Worm (Caenorhabditis elegans): Measurements from ENCODE around the gene spp-21.

Gene spp-21

ce11 chrX:11534443-11534842, 44.5 kb downstream of the spp-21 start:
- TF ChIP-seq ref-1 (GFP tag; conservative IDR thresholded peaks at IDR 0.05) (no peak), med-1 (GFP tag; optimal IDR thresholded peaks at IDR 0.05; ENCODE audit: insufficient read depth) (no peak), T22C8.4 (GFP tag; IDR thresholded peaks at IDR 0.05) (no peak), tab-1 (GFP tag; IDR thresholded peaks at IDR 0.05) (no peak), cog-1 (tag; optimal IDR thresholded peaks at IDR 0.05) (no peak), flt-1 (GFP tag; IDR thresholded peaks at IDR 0.05) (no peak), ztf-23 (GFP tag; IDR thresholded peaks at IDR 0.05) (no peak), ztf-29 (GFP tag; IDR thresholded peaks at IDR 0.05) (no peak), klf-2 (GFP tag; conservative IDR thresholded peaks at IDR 0.05) (no peak)

- TF ChIP-seq flt-1 (GFP tag; IDR thresholded peaks at IDR 0.05), result no peak
- TF ChIP-seq tab-1 (GFP tag; IDR thresholded peaks at IDR 0.05), result no peak
These were observed 46.5 kb downstream of the spp-21 start, which contains the start of gene C35C5.9 for ce11 chrX:11536408-11536807. Gene C35C5.9, plus strand, starts transcription at chrX:11536568.

DNA sequence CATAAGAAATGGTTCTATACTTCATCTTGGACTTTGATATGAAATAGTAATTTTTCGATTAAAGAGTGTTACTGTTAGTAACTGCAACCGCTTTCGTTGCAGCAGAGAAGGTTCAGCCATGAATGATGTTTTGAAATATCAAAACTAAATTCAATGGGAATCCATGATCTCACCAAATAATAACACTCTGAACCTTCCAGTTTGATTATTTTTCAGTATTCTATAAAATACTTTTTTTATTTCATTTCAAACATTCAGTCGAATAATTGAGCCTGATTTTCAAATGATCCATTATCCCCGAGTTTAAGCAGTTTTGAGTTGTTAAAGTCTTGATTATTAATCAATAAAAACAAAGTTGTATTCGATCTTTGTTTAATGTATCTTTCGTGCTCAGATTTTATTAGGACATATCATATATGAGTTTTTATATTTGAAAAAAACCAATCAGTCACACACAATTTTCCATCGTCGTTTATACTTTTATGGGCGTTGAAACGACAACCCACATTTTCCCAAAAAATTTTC, 47.4 kb downstream of the spp-21 start, which contains the start of gene gcp-2.2:
Gene gcp-2.2, plus strand, starts transcription at position 475 of the 525 bp plus-strand sequence.
- TF ChIP-seq ref-1 (GFP tag; conservative IDR thresholded peaks at IDR 0.05) (no peak), flt-1 (GFP tag; IDR thresholded peaks at IDR 0.05) (no peak), tab-1 (GFP tag; IDR thresholded peaks at IDR 0.05) (no peak), T22C8.4 (GFP tag; IDR thresholded peaks at IDR 0.05) (no peak), ztf-29 (GFP tag; IDR thresholded peaks at IDR 0.05) (no peak), cog-1 (tag; optimal IDR thresholded peaks at IDR 0.05) (no peak), med-1 (GFP tag; optimal IDR thresholded peaks at IDR 0.05; ENCODE audit: insufficient read depth) (no peak), klf-2 (GFP tag; conservative IDR thresholded peaks at IDR 0.05) (no peak), ztf-23 (GFP tag; IDR thresholded peaks at IDR 0.05) (no peak)

All from whole organism, midembryonic.